Fruit fly (Drosophila melanogaster): ENCODE data around the gene CG10646.

The CG10646 gene

DNA sequence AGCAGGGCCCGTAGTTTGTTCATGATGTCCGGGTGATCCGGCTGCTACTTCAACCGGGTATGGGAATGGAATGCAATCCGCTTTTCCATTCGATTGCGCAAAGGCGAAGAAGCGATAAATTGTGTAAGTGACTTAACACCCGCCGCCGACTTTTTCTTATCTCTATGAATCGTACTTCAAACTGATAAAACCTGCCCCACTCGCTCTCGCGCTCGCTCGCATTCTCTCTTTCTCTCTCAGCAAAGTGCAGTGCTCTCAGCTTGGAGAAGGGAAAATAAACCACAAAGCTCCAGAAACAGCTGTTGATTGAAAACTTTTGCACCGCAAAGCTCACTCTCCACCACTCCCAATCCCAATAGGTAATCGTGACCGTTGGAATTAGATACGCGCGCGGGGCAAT lies 13.7 kb downstream of the CG10646 start (continued):
- TF ChIP-seq Spps (tag; optimal IDR thresholded peaks at IDR 0.05) (no peak), Neu2 (GFP tag; optimal IDR thresholded peaks at IDR 0.05; ENCODE audit: borderline replicate concordance) (no peak), CG12769 (tag; optimal IDR thresholded peaks at IDR 0.05) (no peak), sim (GFP tag; IDR thresholded peaks at IDR 0.05) (0 out of 2 replicates have a peak, but pooled peaks have one; percentile 23), Doc2 (GFP tag; IDR thresholded peaks at IDR 0.05) (no peak), hkb (optimal IDR thresholded peaks at IDR 0.05) (no peak), hkb (GFP tag; IDR thresholded peaks at IDR 0.05) (peak; percentile 40; the same call in 1 of the 2 replicates), CG7556 (GFP tag; optimal IDR thresholded peaks at IDR 0.05) (no peak), CG1832 (GFP tag; optimal IDR thresholded peaks at IDR 0.05) (no peak), CG12155 (GFP tag; optimal IDR thresholded peaks at IDR 0.05) (no peak), CG34376 (GFP tag; optimal IDR thresholded peaks at IDR 0.05) (peak; percentile 25), CG11723 (GFP tag; optimal IDR thresholded peaks at IDR 0.05) (no peak), cas (GFP tag; IDR thresholded peaks at IDR 0.05) (no peak), sd (tag; optimal IDR thresholded peaks at IDR 0.05) (peak; percentile 77), nerfin-2 (GFP tag; IDR thresholded peaks at IDR 0.05; ENCODE audit: partially characterized antibody) (no peak), tna (GFP tag; IDR thresholded peaks at IDR 0.05; ENCODE audit: partially characterized antibody) (no peak)

DNA sequence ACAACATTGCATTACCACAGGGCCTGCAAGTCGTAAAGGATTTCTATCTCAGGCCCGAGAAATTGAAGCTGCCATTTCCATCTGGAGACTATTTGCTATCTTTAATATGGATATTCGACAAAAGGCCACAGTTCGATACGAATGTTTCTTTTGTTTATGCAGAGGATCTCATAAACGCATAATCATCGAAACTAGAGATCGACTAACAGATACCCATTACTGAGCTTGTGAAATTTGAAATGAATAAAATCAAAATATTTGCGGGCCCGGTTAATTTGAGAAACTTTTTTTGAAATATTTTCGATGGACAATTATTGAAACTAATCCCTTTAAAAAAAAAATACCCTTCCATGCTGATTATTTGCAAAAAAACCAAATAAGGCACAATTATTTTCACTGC lies 17.5 kb downstream of the CG10646 start:
- TF ChIP-seq CG16813 (GFP tag; IDR thresholded peaks at IDR 0.05; ENCODE audit: partially characterized antibody) (peak; percentile 47; the same call in 1 of the 3 replicates), Deaf1 (tag; optimal IDR thresholded peaks at IDR 0.05) (no peak), CG14860 (GFP tag; IDR thresholded peaks at IDR 0.05; ENCODE audit: partially characterized antibody) (peak; percentile 65; the same call in 2 of the 3 replicates), CG7963 (GFP tag; IDR thresholded peaks at IDR 0.05; ENCODE audit: partially characterized antibody) (0 out of 3 replicates have a peak, but pooled peaks have one; percentile 33), nerfin-2 (GFP tag; IDR thresholded peaks at IDR 0.05; ENCODE audit: partially characterized antibody) (peak; percentile 54), CG34224 (GFP tag; IDR thresholded peaks at IDR 0.05; ENCODE audit: partially characterized antibody) (no peak), HLH4C (GFP tag; IDR thresholded peaks at IDR 0.05; ENCODE audit: partially characterized antibody) (peak; percentile 58), vnd (GFP tag; IDR thresholded peaks at IDR 0.05; ENCODE audit: partially characterized antibody) (peak; percentile 47; the same call in 1 of the 3 replicates), Scr (GFP tag; IDR thresholded peaks at IDR 0.05; ENCODE audit: partially characterized antibody) (0 out of 2 replicates have a peak, but pooled peaks have one; percentile 25), CG2712 (tag; optimal IDR thresholded peaks at IDR 0.05) (no peak), Ets65A (GFP tag) (no peak), sna (GFP tag; IDR thresholded peaks at IDR 0.05; ENCODE audit: partially characterized antibody) (0 out of 2 replicates have a peak, but pooled peaks have one; percentile 28)

dm6 chr3L:12484948-12485347 lies 18.7 kb downstream of the CG10646 start, which contains the start of gene CG10663:
Gene CG10663, minus strand, starts transcription at chr3L:12485035.
- peak; percentile 2 to 17 for TF ChIP-seq Trl (optimal IDR thresholded peaks at IDR 0.05)
- TF ChIP-seq Trl (GFP tag; optimal IDR thresholded peaks at IDR 0.05) = peak; percentile 4
- peak; percentile 89 for TF ChIP-seq Jarid2 (GFP tag; optimal IDR thresholded peaks at IDR 0.05)
- TF ChIP-seq CkIIα-i1 (GFP tag; IDR thresholded peaks at IDR 0.05) = no peak
- TF ChIP-seq Antp (GFP tag; optimal IDR thresholded peaks at IDR 0.05) = peak; percentile 22
- no peak for TF ChIP-seq CG8290 (GFP tag; optimal IDR thresholded peaks at IDR 0.05)
- TF ChIP-seq CG8290 (tag; optimal IDR thresholded peaks at IDR 0.05) = peak in 1 of 2 experiments; percentile 54
- peak; percentile 83 for TF ChIP-seq CG4282 (GFP tag; optimal IDR thresholded peaks at IDR 0.05)
- no peak for TF ChIP-seq Meics (GFP tag; optimal IDR thresholded peaks at IDR 0.05)
- TF ChIP-seq Atf6 (GFP tag; IDR thresholded peaks at IDR 0.05) = 0 out of 2 replicates have a peak, but pooled peaks have one; percentile 27
- TF ChIP-seq Opbp (GFP tag; IDR thresholded peaks at IDR 0.05; ENCODE audit: partially characterized antibody) = 0 out of 3 replicates have a peak, but pooled peaks have one; percentile 24
- TF ChIP-seq CG10654 (GFP tag; optimal IDR thresholded peaks at IDR 0.05) = no peak
- no peak for TF ChIP-seq CG10209 (GFP tag; optimal IDR thresholded peaks at IDR 0.05)
- TF ChIP-seq unpg (GFP tag; optimal IDR thresholded peaks at IDR 0.05) = peak; percentile 18
- no peak for TF ChIP-seq aop (GFP tag; IDR thresholded peaks at IDR 0.05)
- peak; percentile 80 for TF ChIP-seq sens (GFP tag)
- TF ChIP-seq Doc3 (GFP tag; IDR thresholded peaks at IDR 0.05; ENCODE audit: partially characterized antibody) = 0 out of 3 replicates have a peak, but pooled peaks have one; percentile 33
- peak; percentile 43; the same call in 1 of the 3 replicates for TF ChIP-seq CG11695 (GFP tag; IDR thresholded peaks at IDR 0.05)
- peak; percentile 5 for TF ChIP-seq Dad (GFP tag; optimal IDR thresholded peaks at IDR 0.05)
- peak; percentile 51; the same call in 1 of the 3 replicates for TF ChIP-seq hb (GFP tag; IDR thresholded peaks at IDR 0.05; ENCODE audit: partially characterized antibody)
- TF ChIP-seq H2.0 (GFP tag; IDR thresholded peaks at IDR 0.05) = no peak
- TF ChIP-seq h (optimal IDR thresholded peaks at IDR 0.05) = no peak
